Worm (Caenorhabditis elegans) whole organism, mixed stage, embryonic: ENCODE results near the gene mam-3.

ENCODE experiments used
- M03D4.4 ChIP-seq: sonication (generic microtip); optimal IDR thresholded peaks from 2 replicates; lab custom pipeline; 2017; ENCODE audit warnings: mild to moderate bottlenecking, missing genetic modification characterization, missing compliant biosample characterization
- bed-3 ChIP-seq: fragments of 200-800 bp; sonication (Bioruptor generic); optimal IDR thresholded peaks from 3 replicates; lab custom pipeline; 2018; ENCODE audit warnings: mild to moderate bottlenecking, missing genetic modification characterization, moderate library complexity, missing compliant biosample characterization
- blmp-1 ChIP-seq: fragments of 150-350 bp; optimal IDR thresholded peaks from 2 replicates; lab custom pipeline; 2014; ENCODE audit warnings: missing biosample characterization, missing genetic modification characterization
- ceh-39 ChIP-seq: fragments of 150-350 bp; optimal IDR thresholded peaks from 2 replicates; lab custom pipeline; 2014; ENCODE audit warnings: missing biosample characterization, missing genetic modification characterization
- ceh-43 ChIP-seq: fragments of 200-800 bp; sonication (Bioruptor generic); optimal IDR thresholded peaks from 2 replicates; lab custom pipeline; 2018; ENCODE audit warnings: mild to moderate bottlenecking, missing genetic modification characterization, moderate library complexity, missing compliant biosample characterization
- ceh-83 ChIP-seq: fragments of 200-800 bp; sonication (Bioruptor generic); optimal IDR thresholded peaks from 2 replicates; lab custom pipeline; 2018; ENCODE audit warnings: mild to moderate bottlenecking, missing genetic modification characterization, missing compliant biosample characterization
- ces-1 ChIP-seq: fragments of 150-350 bp; optimal IDR thresholded peaks from 2 replicates; lab custom pipeline; 2014; ENCODE audit warnings: missing biosample characterization, missing genetic modification reagents, missing genetic modification characterization
- cnd-1 ChIP-seq: fragments of 200-800 bp; sonication (Bioruptor generic); optimal IDR thresholded peaks from 2 replicates; lab custom pipeline; 2018; ENCODE audit warnings: mild to moderate bottlenecking, missing genetic modification characterization, missing compliant biosample characterization
- drap-1 ChIP-seq: fragments of 200-800 bp; sonication (Bioruptor generic); optimal IDR thresholded peaks from 3 replicates; lab custom pipeline; 2018; ENCODE audit warnings: mild to moderate bottlenecking, missing genetic modification characterization, missing compliant biosample characterization
- elt-1 ChIP-seq: sonication (generic microtip); optimal IDR thresholded peaks from 2 replicates; lab custom pipeline; 2017; ENCODE audit warnings: missing genetic modification characterization, mild to moderate bottlenecking, missing compliant biosample characterization, antibody characterized with exemption, moderate library complexity, borderline replicate concordance; ENCODE audit not compliant: insufficient read depth
- elt-3 ChIP-seq: fragments of 150-350 bp; optimal IDR thresholded peaks from 2 replicates; lab custom pipeline; 2014; ENCODE audit warnings: missing biosample characterization, missing genetic modification characterization
- flh-1 ChIP-seq: fragments of 200-800 bp; sonication (Bioruptor generic); optimal IDR thresholded peaks from 2 replicates; lab custom pipeline; 2018; ENCODE audit warnings: mild to moderate bottlenecking, missing genetic modification characterization, moderate library complexity, missing compliant biosample characterization
- ham-2 ChIP-seq: fragments of 200-800 bp; sonication (Bioruptor generic); optimal IDR thresholded peaks from 2 replicates; lab custom pipeline; 2018; ENCODE audit warnings: mild to moderate bottlenecking, missing genetic modification characterization, missing compliant biosample characterization
- hlh-1 ChIP-seq: fragments of 150-350 bp; optimal IDR thresholded peaks from 2 replicates; lab custom pipeline; 2014; ENCODE audit warnings: missing biosample characterization, missing genetic modification reagents, missing genetic modification characterization
- lin-13 ChIP-seq: fragments of 150-350 bp; optimal IDR thresholded peaks from 2 replicates; lab custom pipeline; 2014; ENCODE audit warnings: missing biosample characterization, missing genetic modification characterization
- lin-32 ChIP-seq: fragments of 200-800 bp; sonication (Bioruptor generic); optimal IDR thresholded peaks from 2 replicates; lab custom pipeline; 2018; ENCODE audit warnings: mild to moderate bottlenecking, missing genetic modification characterization, missing compliant biosample characterization
- mab-5 ChIP-seq: fragments of 150-350 bp; optimal IDR thresholded peaks from 2 replicates; lab custom pipeline; 2014; ENCODE audit warnings: missing biosample characterization, missing genetic modification characterization
- mls-2 ChIP-seq: sonication (generic microtip); optimal IDR thresholded peaks from 2 replicates; lab custom pipeline; 2016; ENCODE audit warnings: mild to moderate bottlenecking, missing genetic modification characterization, moderate library complexity, missing compliant biosample characterization
- nhr-12 ChIP-seq: fragments of 150-350 bp; optimal IDR thresholded peaks from 2 replicates; lab custom pipeline; 2014; ENCODE audit warnings: missing biosample characterization, missing genetic modification characterization
- nhr-2 ChIP-seq: fragments of 150-350 bp; optimal IDR thresholded peaks from 2 replicates; lab custom pipeline; 2014; ENCODE audit warnings: missing biosample characterization, missing genetic modification characterization
- nhr-237 ChIP-seq: fragments of 150-350 bp; optimal IDR thresholded peaks from 2 replicates; lab custom pipeline; 2014; ENCODE audit warnings: missing biosample characterization, missing genetic modification characterization
- nhr-28 ChIP-seq: fragments of 150-350 bp; optimal IDR thresholded peaks from 2 replicates; lab custom pipeline; 2014; ENCODE audit warnings: missing biosample characterization, missing genetic modification characterization
- nhr-76 ChIP-seq: sonication (generic microtip); optimal IDR thresholded peaks from 2 replicates; lab custom pipeline; 2017; ENCODE audit warnings: missing biosample characterization, missing genetic modification characterization
- pha-4 ChIP-seq: fragments of 150-350 bp; optimal IDR thresholded peaks from 2 replicates; lab custom pipeline; 2018; ENCODE audit warnings: missing biosample characterization, missing genetic modification reagents, missing genetic modification characterization
- sem-2 ChIP-seq: fragments of 200-800 bp; sonication (Bioruptor generic); optimal IDR thresholded peaks from 2 replicates; lab custom pipeline; 2018; ENCODE audit warnings: mild to moderate bottlenecking, missing genetic modification characterization, missing compliant biosample characterization
- snpc-4 ChIP-seq: fragments of 150-350 bp; optimal IDR thresholded peaks from 2 replicates; lab custom pipeline; 2014; ENCODE audit warnings: missing biosample characterization, missing genetic modification characterization
- sptf-1 ChIP-seq: sonication (generic microtip); optimal IDR thresholded peaks from 2 replicates; lab custom pipeline; 2017; ENCODE audit warnings: mild to moderate bottlenecking, missing genetic modification characterization, moderate library complexity, missing compliant biosample characterization
- tbx-8 ChIP-seq: fragments of 200-800 bp; sonication (Bioruptor generic); optimal IDR thresholded peaks from 2 replicates; lab custom pipeline; 2018; ENCODE audit warnings: mild to moderate bottlenecking, missing genetic modification characterization, moderate library complexity, missing compliant biosample characterization
- unc-120 ChIP-seq: sonication (generic microtip); optimal IDR thresholded peaks from 2 replicates; lab custom pipeline; 2017; ENCODE audit warnings: missing genetic modification characterization, missing compliant biosample characterization; ENCODE audit not compliant: poor library complexity, severe bottlenecking
- unc-62 ChIP-seq: fragments of 150-350 bp; optimal IDR thresholded peaks from 2 replicates; lab custom pipeline; 2014; ENCODE audit warnings: missing biosample characterization, missing genetic modification reagents, missing genetic modification characterization
- zip-8 ChIP-seq: fragments of 150-350 bp; optimal IDR thresholded peaks from 2 replicates; lab custom pipeline; 2014; ENCODE audit warnings: missing biosample characterization, missing genetic modification characterization
- ztf-11 ChIP-seq: fragments of 150-350 bp; optimal IDR thresholded peaks from 2 replicates; lab custom pipeline; 2014; ENCODE audit warnings: missing biosample characterization, missing genetic modification characterization

Gene mam-3

DNA sequence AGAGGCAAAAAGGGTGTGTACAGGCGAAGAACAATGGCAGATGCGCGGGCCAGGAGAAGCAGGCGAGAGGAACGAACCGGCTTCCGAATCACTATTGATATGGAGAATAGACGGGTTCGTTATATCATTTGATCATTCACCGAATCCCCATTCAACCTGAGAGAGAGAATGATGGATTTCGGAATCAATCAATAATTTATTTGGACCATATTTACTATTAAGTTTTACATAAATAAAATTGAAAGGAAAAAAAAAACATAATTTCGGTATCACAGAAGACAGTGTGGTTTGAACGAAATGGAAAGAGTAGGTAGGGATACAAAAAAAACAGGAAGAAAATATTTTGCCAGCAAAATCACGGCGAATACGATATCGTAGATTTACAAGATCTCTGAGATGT lies at the start of gene mam-3:
Gene mam-3, minus strand, starts transcription at position 101 of the 400 bp plus-strand sequence.
- no peak for TF ChIP-seq drap-1 (GFP tag; lab: Kevin White, UChicago)
- no peak for TF ChIP-seq nhr-12 (tag; lab: Kevin White, UChicago)
- TF ChIP-seq nhr-2 = no peak
- TF ChIP-seq nhr-28 (tag; lab: Kevin White, UChicago) = no peak
- no peak for TF ChIP-seq ztf-11
- TF ChIP-seq lin-32 (GFP tag; lab: Kevin White, UChicago) = no peak
- TF ChIP-seq mls-2 (tag; lab: Kevin White, UChicago) = no peak
- TF ChIP-seq tbx-8 (GFP tag; lab: Kevin White, UChicago) = no peak
- TF ChIP-seq ces-1 = no peak
- no peak for TF ChIP-seq pha-4 (tag; lab: Kevin White, UChicago)
- no peak for TF ChIP-seq hlh-1 (tag; lab: Kevin White, UChicago)
- TF ChIP-seq cnd-1 (tag; lab: Kevin White, UChicago) = no peak
- no peak for TF ChIP-seq mab-5

DNA sequence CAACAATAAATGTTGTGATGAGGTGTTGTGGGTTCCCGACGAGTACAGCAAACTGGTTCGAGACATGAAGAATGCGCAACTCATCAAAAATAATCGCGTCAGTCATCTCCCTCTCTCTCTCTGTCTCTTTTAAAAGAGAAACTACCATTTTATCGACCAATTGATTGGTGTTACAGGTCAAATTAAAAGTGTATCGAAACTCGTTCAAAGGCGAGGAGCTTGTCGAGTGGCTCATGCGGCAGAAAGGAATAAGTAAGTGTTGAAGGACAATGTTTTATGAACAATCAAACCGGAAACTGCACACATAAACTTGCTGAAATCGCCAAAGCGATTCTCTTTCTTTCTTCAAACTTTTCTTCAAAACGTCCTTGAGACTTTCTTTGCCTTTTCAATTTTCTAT lies 48.5 kb upstream of the mam-3 start:
- no peak for TF ChIP-seq nhr-237
- no peak for TF ChIP-seq mab-5
- no peak for TF ChIP-seq elt-3 (tag; lab: Kevin White, UChicago)
- no peak for TF ChIP-seq sptf-1 (tag; lab: Kevin White, UChicago)
- no peak for TF ChIP-seq ceh-43 (GFP tag; lab: Kevin White, UChicago)
- TF ChIP-seq ces-1 = no peak
- no peak for TF ChIP-seq unc-120
- no peak for TF ChIP-seq nhr-76 (tag; lab: Kevin White, UChicago)
- no peak for TF ChIP-seq lin-13 (tag; lab: Kevin White, UChicago)
- no peak for TF ChIP-seq unc-62 (GFP tag; lab: Kevin White, UChicago)
- no peak for TF ChIP-seq lin-32 (GFP tag; lab: Kevin White, UChicago)
- TF ChIP-seq drap-1 (GFP tag; lab: Kevin White, UChicago) = no peak
- TF ChIP-seq blmp-1 = no peak

DNA sequence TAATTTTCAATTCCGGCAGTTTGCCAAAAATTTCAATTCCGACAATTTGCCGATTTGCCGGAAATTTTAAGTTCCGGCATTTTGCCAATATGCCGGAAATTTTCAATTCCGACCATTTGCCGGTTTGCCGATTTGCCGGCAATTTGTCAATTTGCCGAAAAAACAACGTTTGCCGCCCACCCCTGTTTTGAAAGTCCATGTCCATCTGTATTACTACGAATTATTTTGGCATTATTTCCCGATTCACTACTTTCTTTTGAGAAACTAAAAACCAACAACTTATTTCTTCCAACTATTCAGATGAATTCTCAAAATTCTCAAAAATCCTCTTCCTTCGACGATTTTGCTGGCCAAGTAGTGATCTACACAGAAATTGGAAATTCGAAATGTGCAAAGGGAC lies 47.1 kb upstream of the mam-3 start, which contains the start of gene Y45F10A.7:
Gene Y45F10A.7, plus strand, starts transcription at position 301 of the 400 bp plus-strand sequence.
- TF ChIP-seq lin-13 (tag; lab: Kevin White, UChicago) (no peak), nhr-28 (tag; lab: Kevin White, UChicago) (no peak), elt-3 (tag; lab: Kevin White, UChicago) (no peak), ces-1 (no peak), nhr-12 (tag; lab: Kevin White, UChicago) (no peak), sem-2 (GFP tag; lab: Kevin White, UChicago) (no peak), M03D4.4 (no peak), drap-1 (GFP tag; lab: Kevin White, UChicago) (no peak), blmp-1 (no peak), ceh-83 (GFP tag; lab: Kevin White, UChicago) (no peak), hlh-1 (tag; lab: Kevin White, UChicago) (no peak), unc-120 (no peak), nhr-237 (no peak), nhr-2 (no peak)
- TF ChIP-seq, all 35 proteins: peak for 0

DNA sequence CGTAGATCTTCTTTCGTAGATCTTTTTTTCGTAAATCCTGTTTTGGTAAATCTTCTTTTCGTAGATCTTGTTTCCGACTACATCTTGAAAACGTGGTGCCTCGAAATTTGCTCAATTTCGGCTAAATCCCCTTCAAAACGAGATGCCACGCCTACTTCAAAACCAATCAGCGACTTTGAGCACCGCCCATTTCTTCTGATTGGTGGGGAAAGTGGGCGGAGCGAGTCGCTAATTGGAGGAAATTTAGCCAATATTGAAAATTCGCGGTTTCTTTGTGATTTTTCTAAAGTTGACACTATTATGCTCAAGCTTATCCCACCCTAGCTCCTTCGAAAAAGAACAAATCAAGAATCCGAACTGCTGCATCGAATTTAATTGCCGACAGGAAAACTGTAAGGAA lies 42.4 kb upstream of the mam-3 start:
- TF ChIP-seq cnd-1 (tag; lab: Kevin White, UChicago) (no peak), ham-2 (GFP tag; lab: Kevin White, UChicago) (no peak), nhr-76 (tag; lab: Kevin White, UChicago) (no peak), nhr-12 (tag; lab: Kevin White, UChicago) (no peak), nhr-237 (no peak), ces-1 (no peak)
- TF ChIP-seq, all 35 proteins: peak for 0

DNA sequence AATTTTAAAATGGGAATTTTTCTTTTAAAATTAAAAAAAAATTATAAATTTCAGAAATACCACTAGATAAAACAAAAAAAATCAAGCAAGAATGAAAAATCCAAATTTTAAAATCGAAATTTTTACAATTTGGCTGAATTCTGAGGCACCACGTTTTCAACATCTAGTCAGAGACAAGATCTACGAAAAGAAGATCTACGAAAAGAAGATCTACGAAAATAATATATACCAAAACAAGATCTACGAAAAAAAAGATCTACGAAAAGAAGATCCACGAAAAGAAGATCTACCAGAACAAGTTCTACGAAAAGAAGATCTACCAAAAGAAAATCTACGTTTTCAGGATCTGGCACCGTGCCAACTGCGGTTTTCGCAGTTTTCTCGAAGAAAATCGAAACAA lies 41.8 kb upstream of the mam-3 start:
- TF ChIP-seq nhr-76 (tag; lab: Kevin White, UChicago) (no peak), cnd-1 (tag; lab: Kevin White, UChicago) (no peak), zip-8 (tag; lab: Kevin White, UChicago) (no peak), ceh-39 (tag; lab: Kevin White, UChicago) (no peak), flh-1 (GFP tag; lab: Kevin White, UChicago) (no peak), mab-5 (no peak), elt-3 (tag; lab: Kevin White, UChicago) (no peak), lin-32 (GFP tag; lab: Kevin White, UChicago) (no peak), sptf-1 (tag; lab: Kevin White, UChicago) (no peak), bed-3 (GFP tag; lab: Kevin White, UChicago) (no peak), ztf-11 (no peak), elt-1 (tag; lab: Kevin White, UChicago) (no peak), unc-62 (GFP tag; lab: Kevin White, UChicago) (no peak), hlh-1 (tag; lab: Kevin White, UChicago) (no peak), snpc-4 (tag; lab: Kevin White, UChicago) (no peak), mls-2 (tag; lab: Kevin White, UChicago) (no peak), drap-1 (GFP tag; lab: Kevin White, UChicago) (no peak), blmp-1 (no peak), sem-2 (GFP tag; lab: Kevin White, UChicago) (no peak), ham-2 (GFP tag; lab: Kevin White, UChicago) (no peak)
